Worm (Caenorhabditis elegans) whole organism, mixed stage, embryonic: ENCODE results near the gene jip-1.
A peak's percentile ranks its signal among the peaks of the same experiment; 100 is the strongest.

Source experiments
- bed-3 ChIP-seq: fragments of 200-800 bp; sonication (Bioruptor generic); optimal IDR thresholded peaks from 3 replicates; lab custom pipeline; 2018; ENCODE audit warnings: mild to moderate bottlenecking, missing genetic modification characterization, moderate library complexity, missing compliant biosample characterization
- ceh-43 ChIP-seq: fragments of 200-800 bp; sonication (Bioruptor generic); optimal IDR thresholded peaks from 2 replicates; lab custom pipeline; 2018; ENCODE audit warnings: mild to moderate bottlenecking, missing genetic modification characterization, moderate library complexity, missing compliant biosample characterization
- ces-1 ChIP-seq: fragments of 150-350 bp; optimal IDR thresholded peaks from 2 replicates; lab custom pipeline; 2014; ENCODE audit warnings: missing biosample characterization, missing genetic modification reagents, missing genetic modification characterization
- drap-1 ChIP-seq: fragments of 200-800 bp; sonication (Bioruptor generic); optimal IDR thresholded peaks from 3 replicates; lab custom pipeline; 2018; ENCODE audit warnings: mild to moderate bottlenecking, missing genetic modification characterization, missing compliant biosample characterization
- elt-1 ChIP-seq: sonication (generic microtip); optimal IDR thresholded peaks from 2 replicates; lab custom pipeline; 2017; ENCODE audit warnings: missing genetic modification characterization, mild to moderate bottlenecking, missing compliant biosample characterization, antibody characterized with exemption, moderate library complexity, borderline replicate concordance; ENCODE audit not compliant: insufficient read depth
- lin-13 ChIP-seq: fragments of 150-350 bp; optimal IDR thresholded peaks from 2 replicates; lab custom pipeline; 2014; ENCODE audit warnings: missing biosample characterization, missing genetic modification characterization
- nhr-28 ChIP-seq: fragments of 150-350 bp; optimal IDR thresholded peaks from 2 replicates; lab custom pipeline; 2014; ENCODE audit warnings: missing biosample characterization, missing genetic modification characterization
- nhr-76 ChIP-seq: sonication (generic microtip); optimal IDR thresholded peaks from 2 replicates; lab custom pipeline; 2017; ENCODE audit warnings: missing biosample characterization, missing genetic modification characterization
- pha-4 ChIP-seq: fragments of 150-350 bp; optimal IDR thresholded peaks from 2 replicates; lab custom pipeline; 2018; ENCODE audit warnings: missing biosample characterization, missing genetic modification reagents, missing genetic modification characterization
- snpc-4 ChIP-seq: fragments of 150-350 bp; optimal IDR thresholded peaks from 2 replicates; lab custom pipeline; 2014; ENCODE audit warnings: missing biosample characterization, missing genetic modification characterization
- unc-39 ChIP-seq: fragments of 150-350 bp; optimal IDR thresholded peaks from 2 replicates; lab custom pipeline; 2014; ENCODE audit warnings: missing biosample characterization, missing genetic modification characterization
- unc-62 ChIP-seq: fragments of 150-350 bp; optimal IDR thresholded peaks from 2 replicates; lab custom pipeline; 2014; ENCODE audit warnings: missing biosample characterization, missing genetic modification reagents, missing genetic modification characterization
- zip-8 ChIP-seq: fragments of 150-350 bp; optimal IDR thresholded peaks from 2 replicates; lab custom pipeline; 2014; ENCODE audit warnings: missing biosample characterization, missing genetic modification characterization
- ztf-11 ChIP-seq: fragments of 150-350 bp; optimal IDR thresholded peaks from 2 replicates; lab custom pipeline; 2014; ENCODE audit warnings: missing biosample characterization, missing genetic modification characterization

- TF ChIP-seq snpc-4 (tag; lab: Kevin White, UChicago) (no peak), nhr-28 (tag; lab: Kevin White, UChicago) (no peak), elt-1 (no peak), pha-4 (tag; lab: Kevin White, UChicago) (no peak), unc-62 (GFP tag; lab: Kevin White, UChicago) (no peak), unc-39 (tag; lab: Kevin White, UChicago) (no peak), lin-13 (tag; lab: Kevin White, UChicago) (no peak), zip-8 (tag; lab: Kevin White, UChicago) (no peak), drap-1 (GFP tag; lab: Kevin White, UChicago) (no peak), ces-1 (GFP tag; lab: Kevin White, UChicago) (peak; percentile 71), nhr-76 (tag; lab: Kevin White, UChicago) (no peak), ztf-11 (tag; lab: Kevin White, UChicago) (no peak), bed-3 (GFP tag; lab: Kevin White, UChicago) (no peak), ceh-43 (GFP tag; lab: Kevin White, UChicago) (no peak)
Measured at ce11 chrII:1344524-1345119, 17.8 kb downstream of the jip-1 start.
